Worm (Caenorhabditis elegans) whole organism, L3 larva: ENCODE measurements around the gene Y43F8C.9.

ENCODE experiments used
- ama-1 ChIP-seq: fragments of 150-350 bp; optimal IDR thresholded peaks from 2 replicates; lab custom pipeline; 2018
- lin-39 ChIP-seq: fragments of 150-350 bp; optimal IDR thresholded peaks from 2 replicates; lab custom pipeline; 2018; ENCODE audit warnings: missing biosample characterization, missing genetic modification reagents, missing genetic modification characterization
- pqm-1 ChIP-seq: fragments of 150-350 bp; optimal IDR thresholded peaks from 2 replicates; lab custom pipeline; 2017; ENCODE audit warnings: missing biosample characterization, missing genetic modification characterization, inconsistent platforms

DNA sequence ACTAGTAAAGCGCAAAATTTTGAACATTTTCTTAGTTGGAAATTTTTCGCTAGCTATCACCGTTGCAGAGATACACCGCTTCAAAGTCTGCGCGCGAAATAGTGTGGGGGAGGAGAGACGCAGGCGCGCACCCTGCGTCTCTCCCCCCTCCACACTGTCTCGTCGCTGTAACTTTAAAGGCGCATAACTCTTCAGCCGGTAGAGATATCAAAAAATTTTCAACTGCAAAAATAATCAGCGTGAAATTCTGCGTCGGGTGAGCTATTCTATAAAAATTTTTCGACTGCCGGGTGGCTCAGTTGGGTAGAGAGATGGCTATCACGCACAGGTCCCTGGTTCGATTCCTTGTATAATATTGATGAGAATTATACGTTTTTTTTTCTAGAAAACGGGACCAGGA is 16.4 kb upstream of the Y43F8C.9 start:
- TF ChIP-seq ama-1 (lab: Kevin White, UChicago) (no peak), lin-39 (tag; lab: Kevin White, UChicago) (no peak), pqm-1 (tag; lab: Kevin White, UChicago) (no peak)
